Worm (Caenorhabditis elegans) whole organism, L1 larva: ENCODE data around the gene mihp-2.

Experiments used
- ama-1 ChIP-seq: fragments of 150-350 bp; optimal IDR thresholded peaks from 2 replicates; lab custom pipeline; 2014
- efl-3 ChIP-seq: fragments of 200-800 bp; sonication (Bioruptor generic); optimal IDR thresholded peaks from 2 replicates; lab custom pipeline; 2018; ENCODE audit warnings: mild to moderate bottlenecking, missing genetic modification characterization, missing compliant biosample characterization
- elt-3 ChIP-seq, 6 experiments: fragments of 150-350 bp in 1 of 6; sonication (generic microtip); optimal IDR thresholded peaks; 2 replicates each; lab custom pipeline; 2017 to 2018; ENCODE audit warnings: missing biosample characterization in 6 of 6, missing genetic modification characterization in 6 of 6, inconsistent platforms in 1 of 6
- ets-5 ChIP-seq: fragments of 200-800 bp; sonication (Bioruptor generic); IDR thresholded peaks from 2 replicates; pipeline ENCODE4 v1.3.6; 2022; ENCODE audit warnings: missing genetic modification characterization, missing compliant biosample characterization
- grh-1 ChIP-seq: fragments of 200-800 bp; sonication (Bioruptor generic); IDR thresholded peaks from 2 replicates; pipeline ENCODE4 v1.3.6; 2022; ENCODE audit warnings: missing genetic modification reagents, missing genetic modification characterization, missing compliant biosample characterization
- nhr-28 ChIP-seq: fragments of 150-350 bp; optimal IDR thresholded peaks from 2 replicates; lab custom pipeline; 2014; ENCODE audit warnings: missing biosample characterization, missing genetic modification characterization
- snpc-4 ChIP-seq: fragments of 150-350 bp; optimal IDR thresholded peaks from 2 replicates; lab custom pipeline; 2014; ENCODE audit warnings: missing biosample characterization, missing genetic modification characterization

- TF ChIP-seq efl-3 (GFP tag; lab: Kevin White, UChicago) (no peak), snpc-4 (tag; lab: Kevin White, UChicago) (no peak), elt-3 (tag; optimal IDR thresholded peaks at IDR 0.05; lab: Kevin White, UChicago) (no peak), grh-1 (GFP tag; lab: Robert Waterston, UW) (no peak), ama-1 (lab: Kevin White, UChicago) (no peak), nhr-28 (tag; lab: Kevin White, UChicago) (no peak), ets-5 (GFP tag; lab: Robert Waterston, UW) (no peak)
Observed at ce11 chrV:18917396-18917795, 13.8 kb downstream of the mihp-2 start.
